Fruit fly (Drosophila melanogaster) whole organism, embryonic: Measurements from ENCODE around the gene CG5214.
A peak's percentile ranks its signal among the peaks of the same experiment; 100 is the strongest.

Experiments
- Antp ChIP-seq: fragments of 200-800 bp; sonication (Bioruptor generic); optimal IDR thresholded peaks from 3 replicates; lab custom pipeline; 2016; ENCODE audit warnings: missing biosample characterization, missing genetic modification characterization
- B-H2 ChIP-seq: fragments of 200-800 bp; sonication (Bioruptor generic); optimal IDR thresholded peaks from 2 replicates; lab custom pipeline; 2018; ENCODE audit warnings: missing biosample characterization, mild to moderate bottlenecking, missing genetic modification characterization
- CG10267 ChIP-seq: fragments of 200-800 bp; sonication (Bioruptor generic); optimal IDR thresholded peaks from 2 replicates; lab custom pipeline; 2018; ENCODE audit warnings: missing biosample characterization, mild to moderate bottlenecking, missing genetic modification characterization, moderate library complexity
- CG10565 ChIP-seq: fragments of 200-800 bp; sonication (Bioruptor generic); optimal IDR thresholded peaks from 3 replicates; lab custom pipeline; 2016; ENCODE audit warnings: missing biosample characterization, mild to moderate bottlenecking, missing genetic modification characterization
- CG11398 ChIP-seq: fragments of 200-800 bp; sonication (Bioruptor generic); optimal IDR thresholded peaks from 2 replicates; lab custom pipeline; 2016; ENCODE audit warnings: missing biosample characterization, missing genetic modification characterization
- CG11723 ChIP-seq: fragments of 200-800 bp; sonication (Bioruptor generic); optimal IDR thresholded peaks from 2 replicates; lab custom pipeline; 2017; ENCODE audit warnings: missing biosample characterization, mild to moderate bottlenecking, missing genetic modification characterization
- CG13123 ChIP-seq: fragments of 200-800 bp; sonication (Bioruptor generic); optimal IDR thresholded peaks from 2 replicates; lab custom pipeline; 2016; ENCODE audit warnings: missing biosample characterization, missing genetic modification characterization
- CG13287 ChIP-seq: fragments of 200-800 bp; sonication (Bioruptor generic); IDR thresholded peaks from 2 replicates; pipeline ENCODE4 v1.3.6; 2022; ENCODE audit warnings: missing biosample characterization, missing genetic modification characterization; ENCODE audit not compliant: partially characterized antibody
- CG14710 ChIP-seq: fragments of 200-800 bp; sonication (Bioruptor generic); optimal IDR thresholded peaks from 3 replicates; lab custom pipeline; 2019; ENCODE audit warnings: missing biosample characterization, mild to moderate bottlenecking, missing genetic modification characterization, moderate library complexity
- CG15011 ChIP-seq: fragments of 200-800 bp; sonication (Bioruptor generic); optimal IDR thresholded peaks from 3 replicates; lab custom pipeline; 2018; ENCODE audit warnings: missing biosample characterization, mild to moderate bottlenecking, missing genetic modification characterization
- CG15269 ChIP-seq: fragments of 200-800 bp; sonication (Bioruptor generic); optimal IDR thresholded peaks from 2 replicates; lab custom pipeline; 2018; ENCODE audit warnings: missing biosample characterization, mild to moderate bottlenecking, missing genetic modification characterization, moderate library complexity
- CG1603 ChIP-seq: fragments of 200-800 bp; sonication (Bioruptor generic); optimal IDR thresholded peaks from 2 replicates; lab custom pipeline; 2019; ENCODE audit warnings: missing biosample characterization, mild to moderate bottlenecking, missing genetic modification characterization, moderate library complexity
- CG16779 ChIP-seq: fragments of 200-800 bp; sonication (Bioruptor generic); IDR thresholded peaks from 2 replicates; pipeline ENCODE4 v1.3.6; 2022; ENCODE audit warnings: missing biosample characterization, missing genetic modification characterization
- CG17385 ChIP-seq: fragments of 200-800 bp; sonication (Bioruptor generic); optimal IDR thresholded peaks from 3 replicates; lab custom pipeline; 2018; ENCODE audit warnings: missing biosample characterization, mild to moderate bottlenecking, missing genetic modification characterization
- CG17829 ChIP-seq: fragments of 200-800 bp; optimal IDR thresholded peaks from 2 replicates; lab custom pipeline; 2019; ENCODE audit warnings: missing biosample characterization, mild to moderate bottlenecking, missing genetic modification characterization, moderate library complexity
- CG34224 ChIP-seq: fragments of 200-800 bp; sonication (Bioruptor generic); IDR thresholded peaks from 3 replicates; pipeline ENCODE4 v1.3.6; 2022; ENCODE audit warnings: missing biosample characterization, missing genetic modification characterization; ENCODE audit not compliant: partially characterized antibody
- CG3838 ChIP-seq: fragments of 200-800 bp; sonication (Bioruptor generic); optimal IDR thresholded peaks from 3 replicates; lab custom pipeline; 2016; ENCODE audit warnings: missing biosample characterization, missing genetic modification characterization
- CG3847 ChIP-seq: fragments of 200-800 bp; sonication (Bioruptor generic); IDR thresholded peaks from 2 replicates; pipeline ENCODE4 v1.3.6; 2022; ENCODE audit warnings: missing biosample characterization, missing genetic modification characterization
- CG4360 ChIP-seq: fragments of 200-800 bp; sonication (Bioruptor generic); IDR thresholded peaks from 2 replicates; pipeline ENCODE4 v1.3.6; 2022; ENCODE audit warnings: missing biosample characterization, missing genetic modification characterization
- CG5180 ChIP-seq: fragments of 200-800 bp; sonication (Bioruptor generic); optimal IDR thresholded peaks from 3 replicates; lab custom pipeline; 2017; ENCODE audit warnings: missing biosample characterization, missing genetic modification characterization, mild to moderate bottlenecking, moderate library complexity, missing genetic modification reagents
- CG5245 ChIP-seq: fragments of 200-800 bp; sonication (Bioruptor generic); optimal IDR thresholded peaks from 3 replicates; lab custom pipeline; 2016; ENCODE audit warnings: missing biosample characterization, missing genetic modification characterization
- CG7556 ChIP-seq: fragments of 200-800 bp; sonication (Bioruptor generic); optimal IDR thresholded peaks from 2 replicates; lab custom pipeline; 2017; ENCODE audit warnings: missing biosample characterization, mild to moderate bottlenecking, missing genetic modification characterization
- CG7987 ChIP-seq: fragments of 200-800 bp; sonication (Bioruptor generic); optimal IDR thresholded peaks from 2 replicates; lab custom pipeline; 2018; ENCODE audit warnings: missing biosample characterization, mild to moderate bottlenecking, missing genetic modification characterization, moderate library complexity
- Dll ChIP-seq: fragments of 200-800 bp; sonication (Bioruptor generic); IDR thresholded peaks from 4 replicates; pipeline ENCODE4 v1.3.6; 2022; ENCODE audit warnings: missing biosample characterization, missing genetic modification characterization; ENCODE audit not compliant: partially characterized antibody
- Dref ChIP-seq: fragments of 200-800 bp; sonication (Bioruptor generic); IDR thresholded peaks from 2 replicates; pipeline ENCODE4 v1.3.6; 2022; ENCODE audit warnings: missing biosample characterization, missing genetic modification characterization
- ERR ChIP-seq: fragments of 200-800 bp; sonication (Bioruptor generic); optimal IDR thresholded peaks from 2 replicates; lab custom pipeline; 2016; ENCODE audit warnings: missing biosample characterization, missing genetic modification characterization
- Ets65A ChIP-seq: fragments of 200-800 bp; sonication (Bioruptor generic); peaks from one replicate; lab custom pipeline; 2016; ENCODE audit warnings: missing biosample characterization, missing genetic modification characterization
- HLHmδ ChIP-seq: fragments of 200-800 bp; sonication (Bioruptor generic); optimal IDR thresholded peaks from 2 replicates; lab custom pipeline; 2018; ENCODE audit warnings: missing biosample characterization, mild to moderate bottlenecking, missing genetic modification characterization, moderate library complexity
- HmgZ ChIP-seq: fragments of 200-800 bp; sonication (Bioruptor generic); optimal IDR thresholded peaks from 2 replicates; lab custom pipeline; 2018; ENCODE audit warnings: missing biosample characterization, mild to moderate bottlenecking, missing genetic modification characterization
- Hmx ChIP-seq: fragments of 200-800 bp; sonication (Bioruptor generic); optimal IDR thresholded peaks from 2 replicates; lab custom pipeline; 2016; ENCODE audit warnings: missing biosample characterization, missing genetic modification characterization
- Hr51 ChIP-seq, 2 experiments: fragments of 200-800 bp; sonication (Bioruptor generic); optimal IDR thresholded peaks; 2 replicates in 1 of 2; 3 replicates in 1 of 2; lab custom pipeline; 2016 to 2018; ENCODE audit warnings: missing biosample characterization in 2 of 2, missing genetic modification characterization in 2 of 2, mild to moderate bottlenecking in 1 of 2, moderate library complexity in 1 of 2
- MESR4 ChIP-seq: fragments of 200-800 bp; sonication (Bioruptor generic); optimal IDR thresholded peaks from 2 replicates; lab custom pipeline; 2018; ENCODE audit warnings: missing biosample characterization, mild to moderate bottlenecking, missing genetic modification characterization, moderate library complexity
- Max ChIP-seq: fragments of 200-800 bp; sonication (Bioruptor generic); optimal IDR thresholded peaks from 2 replicates; lab custom pipeline; 2016; ENCODE audit warnings: missing biosample characterization, mild to moderate bottlenecking, missing genetic modification characterization
- NFAT ChIP-seq: fragments of 200-800 bp; sonication (Bioruptor generic); IDR thresholded peaks from 2 replicates; pipeline ENCODE4 v1.3.6; 2022; ENCODE audit warnings: missing biosample characterization, missing genetic modification characterization
- Neu2 ChIP-seq: fragments of 200-800 bp; sonication (Bioruptor generic); optimal IDR thresholded peaks from 3 replicates; lab custom pipeline; 2016; ENCODE audit warnings: missing biosample characterization, missing genetic modification characterization, borderline replicate concordance
- Optix ChIP-seq: fragments of 200-800 bp; sonication (Bioruptor generic); IDR thresholded peaks from 3 replicates; pipeline ENCODE4 v1.3.6; 2022; ENCODE audit warnings: missing biosample characterization, missing genetic modification characterization
- Scr ChIP-seq: fragments of 200-800 bp; sonication (Bioruptor generic); IDR thresholded peaks from 2 replicates; pipeline ENCODE4 v1.3.6; 2022; ENCODE audit warnings: missing biosample characterization, missing genetic modification characterization; ENCODE audit not compliant: partially characterized antibody
- da ChIP-seq: fragments of 200-800 bp; sonication (Bioruptor generic); optimal IDR thresholded peaks from 2 replicates; lab custom pipeline; 2016; ENCODE audit warnings: missing biosample characterization, missing genetic modification characterization
- dmrt11E ChIP-seq: fragments of 200-800 bp; sonication (Bioruptor generic); optimal IDR thresholded peaks from 3 replicates; lab custom pipeline; 2018; ENCODE audit warnings: missing biosample characterization, mild to moderate bottlenecking, missing genetic modification characterization, moderate library complexity
- kah ChIP-seq: fragments of 200-800 bp; sonication (Bioruptor generic); optimal IDR thresholded peaks from 2 replicates; lab custom pipeline; 2018; ENCODE audit warnings: missing biosample characterization, mild to moderate bottlenecking, missing genetic modification characterization
- kay ChIP-seq: fragments of 200-800 bp; sonication (Bioruptor generic); optimal IDR thresholded peaks from 2 replicates; lab custom pipeline; 2016; ENCODE audit warnings: missing biosample characterization, missing genetic modification characterization
- ken ChIP-seq: fragments of 200-800 bp; sonication (Bioruptor generic); IDR thresholded peaks from 3 replicates; pipeline ENCODE4 v1.3.6; 2022; ENCODE audit warnings: missing biosample characterization, missing genetic modification characterization
- knrl ChIP-seq: fragments of 200-800 bp; sonication (Bioruptor generic); IDR thresholded peaks from 3 replicates; pipeline ENCODE4 v1.3.6; 2022; ENCODE audit warnings: missing biosample characterization, missing genetic modification characterization; ENCODE audit not compliant: partially characterized antibody
- row ChIP-seq: fragments of 200-800 bp; sonication (Bioruptor generic); IDR thresholded peaks from 3 replicates; pipeline ENCODE4 v1.3.6; 2022; ENCODE audit warnings: missing biosample characterization, missing genetic modification characterization
- run ChIP-seq: fragments of 200-800 bp; sonication (Bioruptor generic); optimal IDR thresholded peaks from 3 replicates; lab custom pipeline; 2018; ENCODE audit warnings: missing biosample characterization, mild to moderate bottlenecking, missing genetic modification characterization
- salm ChIP-seq: fragments of 200-800 bp; sonication (Bioruptor generic); optimal IDR thresholded peaks from 2 replicates; lab custom pipeline; 2018; ENCODE audit warnings: missing biosample characterization, mild to moderate bottlenecking, missing genetic modification characterization
- sr ChIP-seq: fragments of 200-800 bp; sonication (Bioruptor generic); IDR thresholded peaks from 3 replicates; pipeline ENCODE4 v1.3.6; 2022; ENCODE audit warnings: missing biosample characterization, missing genetic modification characterization
- trh ChIP-seq: fragments of 200-800 bp; sonication (Bioruptor generic); optimal IDR thresholded peaks from 2 replicates; lab custom pipeline; 2016; ENCODE audit warnings: missing biosample characterization, missing genetic modification characterization
- zen ChIP-seq: fragments of 200-800 bp; sonication (Bioruptor generic); optimal IDR thresholded peaks from 3 replicates; lab custom pipeline; 2018; ENCODE audit warnings: missing biosample characterization, mild to moderate bottlenecking, missing genetic modification characterization, moderate library complexity
- zfh1 ChIP-seq: fragments of 200-800 bp; sonication (Bioruptor generic); IDR thresholded peaks from 3 replicates; pipeline ENCODE4 v1.3.6; 2022; ENCODE audit warnings: missing biosample characterization, missing genetic modification characterization

CG5214 gene

DNA sequence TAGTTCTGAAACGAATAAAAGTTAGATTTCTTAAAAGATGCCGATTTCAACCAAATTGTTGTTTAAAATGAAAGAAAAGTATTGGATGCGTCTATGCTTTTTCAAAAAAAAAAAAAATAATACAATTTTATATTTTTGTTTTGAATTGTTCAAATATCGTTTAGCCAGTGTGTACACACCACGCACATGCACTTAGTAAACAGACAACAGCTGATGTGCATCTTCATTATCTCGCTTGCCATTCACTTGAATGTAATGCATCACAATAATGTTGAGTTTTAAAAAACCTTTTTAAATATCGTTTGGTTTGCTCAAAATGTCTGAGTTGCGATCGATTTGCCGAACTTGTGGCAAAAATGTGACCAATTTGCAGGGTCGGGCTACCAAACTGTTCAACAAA lies 8.1 kb upstream of the CG5214 start, which contains the start of gene CG31441 (continued):
- TF ChIP-seq CG13287 (GFP tag; lab: Robert Waterston, UW), result peak; percentile 64; the same call in 1 of the 2 replicates
- no peak for TF ChIP-seq zfh1 (GFP tag; lab: Robert Waterston, UW)
- no peak for TF ChIP-seq dmrt11E (tag; lab: Kevin White, UChicago)
- TF ChIP-seq NFAT (GFP tag; lab: Robert Waterston, UW), result no peak
- peak; percentile 38; the same call in 1 of the 3 replicates for TF ChIP-seq knrl (GFP tag; lab: Robert Waterston, UW)
- peak; percentile 39 for TF ChIP-seq CG3838
- TF ChIP-seq Max (GFP tag; lab: Kevin White, UChicago), result no peak
- TF ChIP-seq CG4360 (GFP tag; lab: Robert Waterston, UW), result no peak
- no peak for TF ChIP-seq CG7556 (GFP tag; lab: Kevin White, UChicago)
- no peak for TF ChIP-seq salm (tag; lab: Kevin White, UChicago)
- peak; percentile 30 for TF ChIP-seq zen (tag; lab: Kevin White, UChicago)
- TF ChIP-seq Dll (GFP tag; lab: Robert Waterston, UW), result peak; percentile 66; the same call in 2 of the 4 replicates
- no peak for TF ChIP-seq run
- TF ChIP-seq kay (GFP tag; lab: Kevin White, UChicago), result no peak
- no peak for TF ChIP-seq CG16779
- no peak for TF ChIP-seq Hr51 (GFP tag; optimal IDR thresholded peaks at IDR 0.05; lab: Kevin White, UChicago)
- TF ChIP-seq CG10267 (tag; lab: Kevin White, UChicago), result no peak
- no peak for TF ChIP-seq Antp (GFP tag; lab: Kevin White, UChicago)
- TF ChIP-seq CG34224 (GFP tag; lab: Robert Waterston, UW), result peak; percentile 75
- TF ChIP-seq CG7987 (GFP tag; lab: Kevin White, UChicago), result no peak
- no peak for TF ChIP-seq Neu2 (GFP tag; lab: Kevin White, UChicago)
- TF ChIP-seq CG15269 (tag; lab: Kevin White, UChicago), result no peak
- no peak for TF ChIP-seq CG11398 (GFP tag; lab: Kevin White, UChicago)
- no peak for TF ChIP-seq Hmx
- TF ChIP-seq B-H2 (GFP tag; lab: Kevin White, UChicago), result peak; percentile 26
- TF ChIP-seq trh (GFP tag; lab: Kevin White, UChicago), result no peak
- TF ChIP-seq CG5180 (GFP tag; lab: Kevin White, UChicago), result no peak
- no peak for TF ChIP-seq CG15011 (GFP tag; lab: Kevin White, UChicago)
- no peak for TF ChIP-seq kah (GFP tag; lab: Kevin White, UChicago)
- TF ChIP-seq CG5245 (GFP tag; lab: Kevin White, UChicago), result no peak
- TF ChIP-seq Ets65A, result peak; percentile 56
- TF ChIP-seq HmgZ, result peak; percentile 38
- peak; percentile 18 for TF ChIP-seq MESR4
- no peak for TF ChIP-seq CG13123 (GFP tag; lab: Kevin White, UChicago)
- no peak for TF ChIP-seq sr
- TF ChIP-seq Optix (GFP tag; lab: Robert Waterston, UW), result no peak
- TF ChIP-seq CG17829, result no peak
- TF ChIP-seq CG11723 (GFP tag; lab: Kevin White, UChicago), result no peak
- no peak for TF ChIP-seq Dref (GFP tag; lab: Robert Waterston, UW)
- TF ChIP-seq CG10565, result no peak
- peak; percentile 34 for TF ChIP-seq CG1603 (tag; lab: Kevin White, UChicago)
- TF ChIP-seq ken (GFP tag; lab: Robert Waterston, UW), result no peak
- TF ChIP-seq HLHmδ (GFP tag; lab: Kevin White, UChicago), result no peak
- TF ChIP-seq row (GFP tag; lab: Robert Waterston, UW), result 0 out of 3 replicates have a peak, but pooled peaks have one; percentile 12
- no peak for TF ChIP-seq ERR
- TF ChIP-seq Scr (GFP tag; lab: Robert Waterston, UW), result peak; percentile 61
- no peak for TF ChIP-seq da
- peak; percentile 52 for TF ChIP-seq CG17385 (GFP tag; lab: Kevin White, UChicago)
- TF ChIP-seq CG14710 (tag; lab: Kevin White, UChicago), result peak; percentile 99
- no peak for TF ChIP-seq CG3847 (GFP tag; lab: Robert Waterston, UW)
